1 fruit fly cellular context compared by ENCODE assay signal in the genomic region with DNA sequence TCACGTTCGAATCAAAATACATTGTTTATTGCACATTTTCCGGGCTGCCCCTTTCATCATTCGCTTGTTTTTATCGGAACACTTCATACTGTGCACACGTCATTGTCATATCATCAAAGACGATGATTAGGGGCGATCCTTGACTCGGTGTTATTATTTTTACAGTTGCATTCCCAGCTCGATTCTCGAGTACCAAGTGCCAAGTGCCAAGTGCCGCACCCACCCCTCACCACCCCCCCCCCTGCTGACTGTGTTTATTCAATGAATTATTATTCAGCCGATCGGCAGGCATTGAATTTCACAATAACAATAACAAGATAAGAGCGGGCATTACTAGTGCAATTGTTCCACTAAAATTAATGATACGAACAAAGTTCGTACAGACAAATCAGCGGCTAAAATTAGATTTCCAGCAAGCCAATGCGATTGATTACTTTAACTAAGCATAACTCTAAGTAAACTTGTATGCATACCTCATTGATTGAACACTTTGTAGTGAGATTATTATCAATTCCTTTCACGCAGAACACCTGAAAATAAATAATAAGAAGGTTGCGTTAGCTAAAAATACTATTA.
TF ChIP-seq lines count a peak whose summit lies in the region.

No protein-coding gene starts in this region.

TF ChIP-seq in whole organism, embryonic, 481 proteins besides CTCF, POLR2A, EP300 and RAD21 (continued from another document):
- TF ChIP-seq hkb (optimal IDR thresholded peaks at IDR 0.05; lab: Kevin White, UChicago) (no peak), hkb (GFP tag; IDR thresholded peaks at IDR 0.05; lab: Robert Waterston, UW) (no peak), p53 (GFP tag; optimal IDR thresholded peaks at IDR 0.05; lab: Kevin White, UChicago) (no peak), CoRest (tag; optimal IDR thresholded peaks at IDR 0.05; lab: Kevin White, UChicago) (no peak), chinmo (GFP tag; IDR thresholded peaks at IDR 0.05; lab: Robert Waterston, UW; ENCODE audit: partially characterized antibody) (peak; percentile 75; the same call in 2 of the 4 replicates), exex (tag; optimal IDR thresholded peaks at IDR 0.05; lab: Kevin White, UChicago) (peak; percentile 66), ash1 (GFP tag; optimal IDR thresholded peaks at IDR 0.05; lab: Kevin White, UChicago) (no peak), Abd-B (GFP tag; optimal IDR thresholded peaks at IDR 0.05; lab: Kevin White, UChicago) (no peak), CG8388 (GFP tag; optimal IDR thresholded peaks at IDR 0.05; lab: Kevin White, UChicago) (no peak), fd102C (GFP tag; optimal IDR thresholded peaks at IDR 0.05; lab: Kevin White, UChicago) (no peak), crol (GFP tag; IDR thresholded peaks at IDR 0.05; lab: Robert Waterston, UW) (peak; percentile 77), pb (GFP tag; optimal IDR thresholded peaks at IDR 0.05; lab: Kevin White, UChicago) (no peak), CG33557 (GFP tag; optimal IDR thresholded peaks at IDR 0.05; lab: Kevin White, UChicago) (no peak), CHES-1-like (GFP tag; optimal IDR thresholded peaks at IDR 0.05; lab: Kevin White, UChicago) (no peak), Hr3 (GFP tag; optimal IDR thresholded peaks at IDR 0.05; lab: Kevin White, UChicago) (no peak), gsb (GFP tag; IDR thresholded peaks at IDR 0.05; lab: Robert Waterston, UW) (no peak)
